Worm (Caenorhabditis elegans): ENCODE results near the gene cest-7.

DNA sequence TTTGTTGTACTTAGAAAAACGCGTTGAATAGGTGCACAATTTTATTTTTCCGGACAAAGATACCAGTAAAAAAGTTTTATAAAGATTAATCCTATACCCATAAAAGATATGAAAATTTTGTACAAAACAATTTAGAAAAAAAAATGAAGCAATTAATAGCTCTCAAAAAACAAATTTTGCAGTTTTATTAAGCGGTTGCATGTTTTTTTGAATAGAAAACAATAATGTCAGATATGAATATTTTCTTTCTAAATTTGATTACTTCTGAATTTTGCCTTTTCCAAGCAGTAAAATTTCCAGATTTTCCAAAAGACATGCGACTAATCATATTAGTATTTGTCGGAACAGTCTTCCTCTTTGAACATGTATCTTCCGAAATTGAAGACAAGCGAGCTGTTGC, 12.8 kb upstream of the cest-7 start, which contains the start of gene C23H4.8:
- TF ChIP-seq pha-4 (tag; optimal IDR thresholded peaks at IDR 0.05) (no peak), nhr-28 (tag; optimal IDR thresholded peaks at IDR 0.05) (no peak), elt-3 (tag; optimal IDR thresholded peaks at IDR 0.05) (no peak), mls-2 (tag; optimal IDR thresholded peaks at IDR 0.05) (no peak), lsy-2 (tag; optimal IDR thresholded peaks at IDR 0.05) (no peak), lin-13 (tag; optimal IDR thresholded peaks at IDR 0.05) (no peak), nhr-76 (tag; optimal IDR thresholded peaks at IDR 0.05) (no peak), ham-2 (GFP tag; optimal IDR thresholded peaks at IDR 0.05) (no peak), mab-5 (tag; optimal IDR thresholded peaks at IDR 0.05) (no peak), M03D4.4 (tag; optimal IDR thresholded peaks at IDR 0.05) (no peak), unc-62 (GFP tag; optimal IDR thresholded peaks at IDR 0.05) (no peak)

All from whole organism, mixed stage, embryonic.